Fruit fly (Drosophila melanogaster): ENCODE measurements around the gene CG12395.

Gene CG12395

DNA sequence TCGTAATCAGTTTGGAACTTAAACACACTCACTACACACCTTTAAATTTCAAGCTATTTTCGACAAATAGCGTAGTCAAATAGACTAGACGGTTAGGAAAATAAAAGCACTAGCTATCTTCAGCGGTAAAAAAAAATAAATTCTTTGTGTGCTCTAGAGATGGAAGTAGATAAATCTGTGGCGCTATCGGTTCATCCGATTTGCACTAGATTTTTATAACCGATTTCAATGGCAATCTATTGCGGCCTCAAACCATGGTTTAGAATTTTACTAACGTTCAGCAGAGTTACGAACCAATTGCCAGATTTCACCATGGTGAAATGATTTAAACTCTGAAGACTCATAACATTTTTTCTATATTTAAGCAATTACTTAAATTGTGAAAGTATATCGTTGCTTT, 33.8 kb upstream of the CG12395 start (continued):
- peak; percentile 2 to 5 for TF ChIP-seq dpn (GFP tag; optimal IDR thresholded peaks at IDR 0.05)
- TF ChIP-seq Hmr (GFP tag; optimal IDR thresholded peaks at IDR 0.05): peak; percentile 45
- no peak for TF ChIP-seq CG1602 (GFP tag; optimal IDR thresholded peaks at IDR 0.05)
- TF ChIP-seq stwl (tag; optimal IDR thresholded peaks at IDR 0.05): peak; percentile 66
- no peak for TF ChIP-seq Hr39 (optimal IDR thresholded peaks at IDR 0.05)
- TF ChIP-seq crp (GFP tag; optimal IDR thresholded peaks at IDR 0.05): no peak
- no peak for TF ChIP-seq ranshi (GFP tag; IDR thresholded peaks at IDR 0.05)
- peak; percentile 38 for TF ChIP-seq CG3847 (GFP tag; IDR thresholded peaks at IDR 0.05)
- no peak for TF ChIP-seq CG8478 (optimal IDR thresholded peaks at IDR 0.05)
- TF ChIP-seq shn (GFP tag; optimal IDR thresholded peaks at IDR 0.05): no peak
- TF ChIP-seq jigr1 (GFP tag; IDR thresholded peaks at IDR 0.05): no peak
- no peak for TF ChIP-seq Lim3 (GFP tag; IDR thresholded peaks at IDR 0.05)
- TF ChIP-seq CG16779 (GFP tag; IDR thresholded peaks at IDR 0.05): no peak
- no peak for TF ChIP-seq ems (GFP tag; optimal IDR thresholded peaks at IDR 0.05)
- peak; percentile 71 for TF ChIP-seq Dref (GFP tag; IDR thresholded peaks at IDR 0.05)
- no peak for TF ChIP-seq CG31224 (GFP tag; IDR thresholded peaks at IDR 0.05)
- no peak for TF ChIP-seq CG30431 (GFP tag; optimal IDR thresholded peaks at IDR 0.05)
- no peak for TF ChIP-seq Dip2 (GFP tag; IDR thresholded peaks at IDR 0.05)
- no peak for TF ChIP-seq sisA (GFP tag; IDR thresholded peaks at IDR 0.05)
- no peak for TF ChIP-seq CG11398 (GFP tag; optimal IDR thresholded peaks at IDR 0.05)
- no peak for TF ChIP-seq eve (GFP tag; optimal IDR thresholded peaks at IDR 0.05)
- no peak for TF ChIP-seq fd64A (GFP tag; optimal IDR thresholded peaks at IDR 0.05)
- no peak for TF ChIP-seq usp (GFP tag; optimal IDR thresholded peaks at IDR 0.05)
- peak; percentile 5 for TF ChIP-seq Mad (GFP tag; optimal IDR thresholded peaks at IDR 0.05)
- no peak for TF ChIP-seq D19B (GFP tag; optimal IDR thresholded peaks at IDR 0.05)
- TF ChIP-seq lab (GFP tag; optimal IDR thresholded peaks at IDR 0.05): no peak
- TF ChIP-seq ftz-f1 (GFP tag; optimal IDR thresholded peaks at IDR 0.05): peak; percentile 20
- peak; percentile 69; the same call in 1 of the 2 replicates for TF ChIP-seq E2f2 (GFP tag; IDR thresholded peaks at IDR 0.05)
- no peak for TF ChIP-seq Side (GFP tag; optimal IDR thresholded peaks at IDR 0.05)
- no peak for TF ChIP-seq Sin3A (optimal IDR thresholded peaks at IDR 0.05)
- peak; percentile 93 for TF ChIP-seq CG15514 (GFP tag; optimal IDR thresholded peaks at IDR 0.05)
- no peak; the same call in 1 of the 3 replicates for TF ChIP-seq Opbp (GFP tag; IDR thresholded peaks at IDR 0.05; ENCODE audit: partially characterized antibody)
- peak; percentile 60 for TF ChIP-seq slbo (GFP tag; IDR thresholded peaks at IDR 0.05)
- TF ChIP-seq MESR4 (GFP tag; optimal IDR thresholded peaks at IDR 0.05): peak; percentile 9
- TF ChIP-seq CG14965 (GFP tag; optimal IDR thresholded peaks at IDR 0.05; ENCODE audit: borderline replicate concordance): no peak
- no peak for TF ChIP-seq az2 (GFP tag; optimal IDR thresholded peaks at IDR 0.05)
- no peak for TF ChIP-seq CrebB (tag; optimal IDR thresholded peaks at IDR 0.05)
- no peak for TF ChIP-seq CG4328 (GFP tag; optimal IDR thresholded peaks at IDR 0.05)
- TF ChIP-seq Med (GFP tag): peak; percentile 57
- TF ChIP-seq Rfx (GFP tag; IDR thresholded peaks at IDR 0.05): peak; percentile 49; the same call in 1 of the 2 replicates
- no peak for TF ChIP-seq NC2β (GFP tag; optimal IDR thresholded peaks at IDR 0.05)
- TF ChIP-seq kni (GFP tag; optimal IDR thresholded peaks at IDR 0.05): no peak
- no peak for TF ChIP-seq dimm (GFP tag; IDR thresholded peaks at IDR 0.05)
- TF ChIP-seq CG6813 (GFP tag; optimal IDR thresholded peaks at IDR 0.05): no peak
- no peak for TF ChIP-seq oc (tag; optimal IDR thresholded peaks at IDR 0.05)
- TF ChIP-seq CG14860 (GFP tag; IDR thresholded peaks at IDR 0.05; ENCODE audit: partially characterized antibody): 0 out of 3 replicates have a peak, but pooled peaks have one; percentile 41
- no peak for TF ChIP-seq caup (GFP tag; optimal IDR thresholded peaks at IDR 0.05; ENCODE audit: severe bottlenecking)
- no peak for TF ChIP-seq scrt (GFP tag; optimal IDR thresholded peaks at IDR 0.05)
- TF ChIP-seq bowl (GFP tag; IDR thresholded peaks at IDR 0.05): no peak
- no peak for TF ChIP-seq fd102C (GFP tag; optimal IDR thresholded peaks at IDR 0.05)
- peak; percentile 35; the same call in 1 of the 2 replicates for TF ChIP-seq sob (GFP tag; IDR thresholded peaks at IDR 0.05)
- TF ChIP-seq zen2 (GFP tag; IDR thresholded peaks at IDR 0.05; ENCODE audit: partially characterized antibody): no peak; the same call in 2 of the 3 replicates
